Fruit fly (Drosophila melanogaster) whole organism, prepupa: ENCODE data around the gene CG33631.

Experiments used
- CG6854 ChIP-seq: fragments of 200-800 bp; sonication (Bioruptor generic); optimal IDR thresholded peaks from 2 replicates; lab custom pipeline; 2017; ENCODE audit warnings: missing biosample characterization, mild to moderate bottlenecking, missing genetic modification characterization
- CG8632 ChIP-seq: fragments of 200-800 bp; sonication (Bioruptor generic); optimal IDR thresholded peaks from 3 replicates; lab custom pipeline; 2016; ENCODE audit warnings: missing biosample characterization, missing genetic modification characterization
- cyc ChIP-seq: fragments of 200-800 bp; sonication (Bioruptor generic); optimal IDR thresholded peaks from 3 replicates; lab custom pipeline; 2016; ENCODE audit warnings: missing biosample characterization, missing genetic modification characterization
- svp ChIP-seq: fragments of 200-800 bp; sonication (Bioruptor generic); peaks from one replicate; lab custom pipeline; 2016; ENCODE audit warnings: missing biosample characterization, missing genetic modification characterization

- no peak for TF ChIP-seq cyc
- TF ChIP-seq CG6854 = no peak
- no peak for TF ChIP-seq CG8632 (GFP tag; lab: Kevin White, UChicago)
- TF ChIP-seq svp = no peak
These were observed 20.4 kb downstream of the CG33631 start for dm6 chr3R:10084179-10084647.
